Worm (Caenorhabditis elegans) whole organism, young adult: Measurements from ENCODE around the gene mksr-2.

Experiments used
- B0035.1 ChIP-seq: sonication (generic microtip); optimal IDR thresholded peaks from 2 replicates; lab custom pipeline; 2016; ENCODE audit warnings: missing genetic modification characterization, mild to moderate bottlenecking, missing compliant biosample characterization, missing genotype, missing genetic modification reagents
- Y56A3A.18 ChIP-seq: fragments of 200-800 bp; sonication (Bioruptor generic); IDR thresholded peaks from 2 replicates; pipeline ENCODE4 v1.3.6; 2022; ENCODE audit warnings: missing genetic modification reagents, missing genetic modification characterization, missing compliant biosample characterization
- ama-1 ChIP-seq, 3 experiments: fragments of 150-350 bp in 1 of 3; sonication (generic microtip) in 2 of 3; optimal IDR thresholded peaks; 2 replicates each; lab custom pipeline; 2014 to 2018; ENCODE audit warnings: missing biosample characterization in 2 of 3, missing genetic modification characterization in 2 of 3, missing genetic modification reagents in 2 of 3
- die-1 ChIP-seq: sonication (generic microtip); optimal IDR thresholded peaks from 2 replicates; lab custom pipeline; 2016; ENCODE audit warnings: missing genotype, mild to moderate bottlenecking, missing genetic modification characterization, missing compliant biosample characterization
- lir-1 ChIP-seq: fragments of 200-800 bp; sonication (Bioruptor generic); conservative IDR thresholded peaks from 2 replicates; pipeline ENCODE4 v1.3.6; 2022; ENCODE audit warnings: missing genetic modification reagents, missing genetic modification characterization, missing compliant biosample characterization
- madf-8 ChIP-seq: fragments of 200-800 bp; sonication (Bioruptor generic); conservative IDR thresholded peaks from 2 replicates; pipeline ENCODE4 v1.3.6; 2022; ENCODE audit warnings: missing genetic modification reagents, missing genetic modification characterization, missing compliant biosample characterization
- pha-4 ChIP-seq: fragments of 150-350 bp; sonication (generic microtip); optimal IDR thresholded peaks from 2 replicates; lab custom pipeline; 2014; ENCODE audit warnings: missing biosample characterization, missing genetic modification reagents, missing genetic modification characterization
- tlf-1 ChIP-seq: fragments of 200-800 bp; sonication (Bioruptor generic); optimal IDR thresholded peaks from 2 replicates; lab custom pipeline; 2018; ENCODE audit warnings: mild to moderate bottlenecking, missing genetic modification characterization, missing compliant biosample characterization
- unc-62 ChIP-seq: fragments of 150-350 bp; optimal IDR thresholded peaks from 2 replicates; lab custom pipeline; 2014; ENCODE audit warnings: missing biosample characterization, missing genetic modification reagents, missing genetic modification characterization

- no peak for TF ChIP-seq lir-1 (GFP tag; lab: Robert Waterston, UW)
- TF ChIP-seq pha-4 (tag; lab: Kevin White, UChicago) = no peak
- TF ChIP-seq B0035.1 (tag; lab: Kevin White, UChicago) = no peak
- no peak for TF ChIP-seq ama-1 (optimal IDR thresholded peaks at IDR 0.05; lab: Kevin White, UChicago)
- TF ChIP-seq ama-1 (GFP tag; optimal IDR thresholded peaks at IDR 0.05; lab: Kevin White, UChicago) = no peak
- TF ChIP-seq tlf-1 (GFP tag; lab: Kevin White, UChicago) = no peak
- TF ChIP-seq madf-8 = no peak
- TF ChIP-seq Y56A3A.18 = no peak
- TF ChIP-seq unc-62 (GFP tag; lab: Kevin White, UChicago) = no peak
- TF ChIP-seq die-1 (tag; lab: Kevin White, UChicago) = peak; percentile 31
These were observed 21.0 kb upstream of the mksr-2 start for ce11 chrIV:2327317-2327716.
